Worm (Caenorhabditis elegans) whole organism, young adult: ENCODE data around the gene C24D10.4.

Source experiments
- B0035.1 ChIP-seq: sonication (generic microtip); optimal IDR thresholded peaks from 2 replicates; lab custom pipeline; 2016; ENCODE audit warnings: missing genetic modification characterization, mild to moderate bottlenecking, missing compliant biosample characterization, missing genotype, missing genetic modification reagents
- B0261.1 ChIP-seq: sonication (generic microtip); optimal IDR thresholded peaks from 2 replicates; lab custom pipeline; 2016; ENCODE audit warnings: mild to moderate bottlenecking, missing genetic modification characterization, moderate library complexity, missing compliant biosample characterization
- F10E7.11 ChIP-seq: sonication (generic microtip); optimal IDR thresholded peaks from 2 replicates; lab custom pipeline; 2017; ENCODE audit warnings: mild to moderate bottlenecking, missing genetic modification characterization, moderate library complexity, missing compliant biosample characterization
- F49E8.2 ChIP-seq: sonication (generic microtip); optimal IDR thresholded peaks from 3 replicates; lab custom pipeline; 2017; ENCODE audit warnings: missing genetic modification characterization, mild to moderate bottlenecking, missing compliant biosample characterization, antibody characterized with exemption, moderate library complexity; ENCODE audit not compliant: insufficient read depth
- Y53F4B.3 ChIP-seq: fragments of 200-800 bp; sonication (Bioruptor generic); IDR thresholded peaks from 2 replicates; pipeline ENCODE4 v1.3.6; 2022; ENCODE audit warnings: missing genetic modification reagents, missing genetic modification characterization, missing compliant biosample characterization
- Y95B8A.8 ChIP-seq: fragments of 200-800 bp; sonication (Bioruptor generic); IDR thresholded peaks from 2 replicates; pipeline ENCODE4 v1.3.6; 2022; ENCODE audit warnings: missing genetic modification reagents, missing genetic modification characterization, missing compliant biosample characterization
- ama-1 ChIP-seq, 3 experiments: fragments of 150-350 bp in 1 of 3; sonication (generic microtip) in 2 of 3; optimal IDR thresholded peaks; 2 replicates each; lab custom pipeline; 2014 to 2018; ENCODE audit warnings: missing biosample characterization in 2 of 3, missing genetic modification characterization in 2 of 3, missing genetic modification reagents in 2 of 3
- atf-7 ChIP-seq: sonication (generic microtip); optimal IDR thresholded peaks from 2 replicates; lab custom pipeline; 2017; ENCODE audit warnings: mild to moderate bottlenecking, missing genetic modification characterization, missing compliant biosample characterization
- bed-1 ChIP-seq: fragments of 200-800 bp; sonication (Bioruptor generic); IDR thresholded peaks from 2 replicates; pipeline ENCODE4 v1.3.6; 2022; ENCODE audit warnings: missing genetic modification reagents, missing genetic modification characterization, missing compliant biosample characterization
- bed-2 ChIP-seq: fragments of 200-800 bp; sonication (Bioruptor generic); IDR thresholded peaks from 2 replicates; pipeline ENCODE4 v1.3.6; 2022; ENCODE audit warnings: missing genetic modification reagents, missing genetic modification characterization, missing compliant biosample characterization
- ceh-100 ChIP-seq: fragments of 200-800 bp; sonication (Bioruptor generic); IDR thresholded peaks from 2 replicates; pipeline ENCODE4 v1.3.6; 2022; ENCODE audit warnings: missing genetic modification reagents, missing genetic modification characterization, missing compliant biosample characterization
- ceh-58 ChIP-seq: fragments of 200-800 bp; sonication (Bioruptor generic); IDR thresholded peaks from 2 replicates; pipeline ENCODE4 v1.3.6; 2022; ENCODE audit warnings: missing genetic modification characterization, missing compliant biosample characterization
- ceh-91 ChIP-seq: fragments of 200-800 bp; sonication (Bioruptor generic); IDR thresholded peaks from 2 replicates; pipeline ENCODE4 v1.3.6; 2022; ENCODE audit warnings: missing genetic modification reagents, missing genetic modification characterization, missing compliant biosample characterization
- chd-7 ChIP-seq: sonication (generic microtip); optimal IDR thresholded peaks from 2 replicates; lab custom pipeline; 2016; ENCODE audit warnings: mild to moderate bottlenecking, missing genetic modification characterization, moderate library complexity, missing compliant biosample characterization
- die-1 ChIP-seq: sonication (generic microtip); optimal IDR thresholded peaks from 2 replicates; lab custom pipeline; 2016; ENCODE audit warnings: missing genotype, mild to moderate bottlenecking, missing genetic modification characterization, missing compliant biosample characterization
- dox-1 ChIP-seq: fragments of 200-800 bp; sonication (Bioruptor generic); IDR thresholded peaks from 2 replicates; pipeline ENCODE4 v1.3.6; 2022; ENCODE audit warnings: missing genetic modification reagents, missing genetic modification characterization, missing compliant biosample characterization
- hrde-1 ChIP-seq: sonication (generic microtip); optimal IDR thresholded peaks from 2 replicates; lab custom pipeline; 2016; ENCODE audit warnings: missing genetic modification characterization, mild to moderate bottlenecking, missing compliant biosample characterization, moderate library complexity, missing genotype, missing genetic modification reagents, borderline replicate concordance
- hsf-1 ChIP-seq: fragments of 200-800 bp; sonication (Bioruptor generic); IDR thresholded peaks from 2 replicates; pipeline ENCODE4 v1.3.6; 2022; ENCODE audit warnings: missing genetic modification reagents, missing genetic modification characterization, missing compliant biosample characterization
- let-526 ChIP-seq: fragments of 200-800 bp; sonication (Bioruptor generic); IDR thresholded peaks from 2 replicates; pipeline ENCODE4 v1.3.6; 2022; ENCODE audit warnings: missing genetic modification reagents, missing genetic modification characterization, missing compliant biosample characterization
- lir-1 ChIP-seq: fragments of 200-800 bp; sonication (Bioruptor generic); conservative IDR thresholded peaks from 2 replicates; pipeline ENCODE4 v1.3.6; 2022; ENCODE audit warnings: missing genetic modification reagents, missing genetic modification characterization, missing compliant biosample characterization
- lsl-1 ChIP-seq: fragments of 200-800 bp; sonication (Bioruptor generic); optimal IDR thresholded peaks from 2 replicates; lab custom pipeline; 2018; ENCODE audit warnings: mild to moderate bottlenecking, missing genetic modification characterization, moderate library complexity, missing compliant biosample characterization
- lsy-27 ChIP-seq: sonication (generic microtip); optimal IDR thresholded peaks from 2 replicates; lab custom pipeline; 2017; ENCODE audit warnings: missing genetic modification characterization, mild to moderate bottlenecking, missing compliant biosample characterization, antibody characterized with exemption, missing genotype, borderline replicate concordance; ENCODE audit not compliant: insufficient read depth
- madf-8 ChIP-seq: fragments of 200-800 bp; sonication (Bioruptor generic); conservative IDR thresholded peaks from 2 replicates; pipeline ENCODE4 v1.3.6; 2022; ENCODE audit warnings: missing genetic modification reagents, missing genetic modification characterization, missing compliant biosample characterization
- mel-28 ChIP-seq: sonication (generic microtip); optimal IDR thresholded peaks from 2 replicates; lab custom pipeline; 2016; ENCODE audit warnings: borderline replicate concordance, mild to moderate bottlenecking, missing genetic modification characterization, missing compliant biosample characterization
- mes-4 ChIP-seq: sonication (generic microtip); optimal IDR thresholded peaks from 2 replicates; lab custom pipeline; 2016; ENCODE audit warnings: missing genotype, missing genetic modification characterization, missing compliant biosample characterization
- pha-4 ChIP-seq: fragments of 150-350 bp; sonication (generic microtip); optimal IDR thresholded peaks from 2 replicates; lab custom pipeline; 2014; ENCODE audit warnings: missing biosample characterization, missing genetic modification reagents, missing genetic modification characterization
- rcor-1 ChIP-seq: fragments of 200-800 bp; sonication (Bioruptor generic); IDR thresholded peaks from 2 replicates; pipeline ENCODE4 v1.3.6; 2022; ENCODE audit warnings: missing genetic modification reagents, missing genetic modification characterization, missing compliant biosample characterization
- rec-8 ChIP-seq, 2 experiments: sonication (generic microtip); optimal IDR thresholded peaks; 2 replicates each; lab custom pipeline; 2016; ENCODE audit warnings: mild to moderate bottlenecking in 2 of 2, missing genetic modification characterization in 2 of 2, missing genetic modification reagents in 2 of 2, missing genotype in 2 of 2, missing biosample characterization in 1 of 2, missing compliant biosample characterization in 1 of 2, moderate library complexity in 1 of 2
- rpc-1 ChIP-seq, 2 experiments: fragments of 150-350 bp in 1 of 2; sonication (generic microtip) in 1 of 2; optimal IDR thresholded peaks; 2 replicates each; lab custom pipeline; 2014 to 2018; ENCODE audit warnings: missing biosample characterization in 1 of 2, missing genetic modification characterization in 1 of 2, missing genetic modification reagents in 1 of 2, missing genotype in 1 of 2
- snpc-1.1 ChIP-seq: sonication (generic microtip); optimal IDR thresholded peaks from 2 replicates; lab custom pipeline; 2017; ENCODE audit warnings: missing genetic modification characterization, mild to moderate bottlenecking, missing compliant biosample characterization, antibody characterized with exemption, moderate library complexity, missing genotype, missing genetic modification reagents; ENCODE audit not compliant: insufficient read depth
- snpc-1.3 ChIP-seq: sonication (generic microtip); optimal IDR thresholded peaks from 2 replicates; lab custom pipeline; 2017; ENCODE audit warnings: missing genetic modification characterization, mild to moderate bottlenecking, missing compliant biosample characterization, antibody characterized with exemption, moderate library complexity, missing genotype, missing genetic modification reagents; ENCODE audit not compliant: insufficient read depth
- snpc-3.4 ChIP-seq: sonication (generic microtip); optimal IDR thresholded peaks from 2 replicates; lab custom pipeline; 2017; ENCODE audit warnings: missing genetic modification characterization, mild to moderate bottlenecking, missing compliant biosample characterization, antibody characterized with exemption, moderate library complexity, missing genotype, missing genetic modification reagents
- snpc-4 ChIP-seq, 5 experiments: fragments of 150-350 bp in 1 of 5; sonication (generic microtip) in 4 of 5; optimal IDR thresholded peaks; 2 replicates each; lab custom pipeline; 2014 to 2018; ENCODE audit warnings: missing genetic modification characterization in 5 of 5, missing biosample characterization in 3 of 5, antibody characterized with exemption in 2 of 5, mild to moderate bottlenecking in 2 of 5, missing compliant biosample characterization in 2 of 5, missing genotype in 2 of 5, moderate library complexity in 2 of 5, missing genetic modification reagents in 1 of 5
- unc-130 ChIP-seq: sonication (generic microtip); optimal IDR thresholded peaks from 2 replicates; lab custom pipeline; 2016; ENCODE audit warnings: missing genetic modification reagents, missing genetic modification characterization, missing compliant biosample characterization
- unc-62 ChIP-seq: fragments of 150-350 bp; optimal IDR thresholded peaks from 2 replicates; lab custom pipeline; 2014; ENCODE audit warnings: missing biosample characterization, missing genetic modification reagents, missing genetic modification characterization

C24D10.4 gene

ce11 chrIV:5200813-5201212 lies 40.5 kb downstream of the C24D10.4 start:
- TF ChIP-seq B0261.1 = no peak
- TF ChIP-seq rpc-1 (optimal IDR thresholded peaks at IDR 0.05; lab: Kevin White, UChicago) = no peak
- TF ChIP-seq rpc-1 (tag; optimal IDR thresholded peaks at IDR 0.05; lab: Kevin White, UChicago) = no peak
- TF ChIP-seq die-1 = no peak
- TF ChIP-seq lir-1 (GFP tag; lab: Robert Waterston, UW) = no peak
- TF ChIP-seq chd-7 = no peak
- no peak for TF ChIP-seq Y95B8A.8 (GFP tag; lab: Robert Waterston, UW)
- TF ChIP-seq hrde-1 = no peak
- no peak for TF ChIP-seq mes-4
- no peak for TF ChIP-seq lsl-1 (GFP tag; lab: Kevin White, UChicago)
- TF ChIP-seq bed-1 = no peak
- no peak for TF ChIP-seq lsy-27 (tag; lab: Kevin White, UChicago)
- no peak for TF ChIP-seq pha-4 (tag; lab: Kevin White, UChicago)
- no peak for TF ChIP-seq unc-130 (GFP tag; lab: Kevin White, UChicago)
- no peak for TF ChIP-seq snpc-3.4 (tag; lab: Kevin White, UChicago)
- no peak for TF ChIP-seq rcor-1 (GFP tag; lab: Robert Waterston, UW)
- no peak for TF ChIP-seq ceh-58 (GFP tag; lab: Robert Waterston, UW)
- no peak for TF ChIP-seq snpc-1.1 (tag; lab: Kevin White, UChicago)
- no peak for TF ChIP-seq ceh-91
- TF ChIP-seq let-526 = no peak

- no peak for TF ChIP-seq unc-62 (GFP tag; lab: Kevin White, UChicago)
- TF ChIP-seq rec-8 (tag; optimal IDR thresholded peaks at IDR 0.05; lab: Kevin White, UChicago) = no peak
- TF ChIP-seq dox-1 = no peak
- no peak for TF ChIP-seq hsf-1 (GFP tag; lab: Robert Waterston, UW)
- TF ChIP-seq ceh-100 (GFP tag; lab: Robert Waterston, UW) = no peak
- TF ChIP-seq madf-8 (GFP tag; lab: Robert Waterston, UW) = no peak
- TF ChIP-seq F10E7.11 (tag; lab: Kevin White, UChicago) = no peak
- no peak for TF ChIP-seq bed-2 (GFP tag; lab: Robert Waterston, UW)
- no peak for TF ChIP-seq Y53F4B.3 (GFP tag; lab: Robert Waterston, UW)
- TF ChIP-seq snpc-1.3 (tag; lab: Kevin White, UChicago) = no peak
- TF ChIP-seq atf-7 (tag; lab: Kevin White, UChicago) = no peak
- TF ChIP-seq snpc-4 (GFP tag; optimal IDR thresholded peaks at IDR 0.05; lab: Kevin White, UChicago) = no peak
- no peak for TF ChIP-seq snpc-4 (tag; optimal IDR thresholded peaks at IDR 0.05; lab: Kevin White, UChicago)
- TF ChIP-seq ama-1 (optimal IDR thresholded peaks at IDR 0.05; lab: Kevin White, UChicago) = no peak
- TF ChIP-seq ama-1 (GFP tag; optimal IDR thresholded peaks at IDR 0.05; lab: Kevin White, UChicago) = no peak
- no peak for TF ChIP-seq mel-28 (tag; lab: Kevin White, UChicago)
- TF ChIP-seq F49E8.2 (tag; lab: Kevin White, UChicago) = no peak
- no peak for TF ChIP-seq B0035.1
- TF ChIP-seq let-526 = no peak
Observed at ce11 chrIV:5202575-5202974, 42.3 kb downstream of the C24D10.4 start.
